Fruit fly (Drosophila melanogaster): ENCODE results near the gene Galk.

The Galk gene

DNA sequence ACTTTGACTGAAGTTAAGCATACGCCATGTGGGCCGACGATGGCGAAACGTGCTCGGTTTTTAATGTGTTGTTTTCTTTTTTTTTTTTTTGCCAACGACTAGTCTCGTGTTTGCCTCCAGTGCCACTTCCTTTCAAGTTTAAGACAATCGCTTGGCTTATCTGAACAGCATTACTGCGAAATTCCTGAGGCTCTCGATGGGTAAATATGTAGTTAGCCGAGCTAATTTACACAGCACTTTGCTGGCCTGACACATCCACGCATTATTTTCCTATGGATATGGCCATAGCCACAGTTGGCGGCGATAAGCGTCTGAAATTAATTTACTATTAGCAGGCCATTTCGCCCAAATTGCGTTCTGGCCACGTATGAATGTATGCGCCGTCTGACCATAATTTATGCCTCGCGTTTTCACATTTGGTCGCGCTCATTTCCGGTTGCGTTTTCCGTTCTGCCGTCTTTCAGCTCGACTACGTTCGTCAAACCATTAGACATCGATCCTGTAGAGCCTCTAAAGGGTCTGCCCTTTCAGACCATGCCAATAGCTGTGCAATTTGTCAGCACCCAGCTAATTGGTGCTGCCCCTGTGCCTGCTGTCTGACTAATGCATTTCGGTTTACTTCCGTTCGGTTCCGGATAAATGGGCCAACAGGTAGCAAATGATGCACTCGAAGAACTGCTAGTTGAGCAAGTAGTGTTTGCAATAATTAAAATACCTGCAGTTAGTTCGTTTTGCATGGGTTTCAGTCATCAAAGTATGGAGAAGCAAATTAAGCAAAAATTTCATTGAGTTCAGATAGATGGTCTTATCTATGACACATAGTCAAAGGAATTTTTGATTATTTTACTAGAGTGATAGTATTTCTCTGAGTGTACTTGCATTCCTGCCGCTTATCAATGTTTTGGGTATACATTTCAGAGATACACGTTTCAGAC is 34.8 kb upstream of the Galk start:
- TF ChIP-seq h (GFP tag; optimal IDR thresholded peaks at IDR 0.05) (peak; percentile 4), Dif (GFP tag; optimal IDR thresholded peaks at IDR 0.05; ENCODE audit: partially characterized antibody) (no peak)

- TF ChIP-seq dl (GFP tag; optimal IDR thresholded peaks at IDR 0.05; ENCODE audit: insufficient read depth in 1 of 2, partially characterized antibody in 2 of 2): peak in 1 of 2 experiments; percentile 23
- TF ChIP-seq Dif (GFP tag; optimal IDR thresholded peaks at IDR 0.05; ENCODE audit: partially characterized antibody): peak; percentile 24
- no peak for TF ChIP-seq CG32264 (GFP tag; optimal IDR thresholded peaks at IDR 0.05)
- no peak for TF ChIP-seq jim (GFP tag; optimal IDR thresholded peaks at IDR 0.05)
Observed at dm6 chr3L:9019196-9019662, 33.3 kb upstream of the Galk start, which contains the start of gene Doc2. TSS of gene Doc2 (minus strand) at chr3L:9019246.

- no peak for TF ChIP-seq Hr83 (GFP tag; optimal IDR thresholded peaks at IDR 0.05; ENCODE audit: poor library complexity, severe bottlenecking)
- no peak for TF ChIP-seq dsf (GFP tag; optimal IDR thresholded peaks at IDR 0.05; ENCODE audit: borderline replicate concordance)
- no peak for TF ChIP-seq h (GFP tag; optimal IDR thresholded peaks at IDR 0.05)
- no peak for TF ChIP-seq Hnf4 (GFP tag; optimal IDR thresholded peaks at IDR 0.05)
- no peak for TF ChIP-seq foxo (GFP tag; optimal IDR thresholded peaks at IDR 0.05)
- TF ChIP-seq Dif (GFP tag; optimal IDR thresholded peaks at IDR 0.05; ENCODE audit: partially characterized antibody): no peak
- no peak for TF ChIP-seq HLH106 (tag; optimal IDR thresholded peaks at IDR 0.05)
- TF ChIP-seq jim (GFP tag; optimal IDR thresholded peaks at IDR 0.05): no peak
- no peak for TF ChIP-seq woc (GFP tag; optimal IDR thresholded peaks at IDR 0.05)
- no peak for TF ChIP-seq Hr78 (GFP tag; optimal IDR thresholded peaks at IDR 0.05)
- TF ChIP-seq CG32264 (GFP tag; optimal IDR thresholded peaks at IDR 0.05): no peak
- no peak for TF ChIP-seq dmrt93B (GFP tag; optimal IDR thresholded peaks at IDR 0.05)
- no peak for TF ChIP-seq pan (optimal IDR thresholded peaks at IDR 0.05)
- no peak for TF ChIP-seq GATAd (GFP tag; optimal IDR thresholded peaks at IDR 0.05)
- TF ChIP-seq Jra (GFP tag; optimal IDR thresholded peaks at IDR 0.05): no peak
- TF ChIP-seq Vsx2 (GFP tag; optimal IDR thresholded peaks at IDR 0.05; ENCODE audit: partially characterized antibody): no peak
- TF ChIP-seq usp (GFP tag; optimal IDR thresholded peaks at IDR 0.05): no peak
Observed at dm6 chr3L:9017414-9017813, 31.5 kb upstream of the Galk start.

DNA sequence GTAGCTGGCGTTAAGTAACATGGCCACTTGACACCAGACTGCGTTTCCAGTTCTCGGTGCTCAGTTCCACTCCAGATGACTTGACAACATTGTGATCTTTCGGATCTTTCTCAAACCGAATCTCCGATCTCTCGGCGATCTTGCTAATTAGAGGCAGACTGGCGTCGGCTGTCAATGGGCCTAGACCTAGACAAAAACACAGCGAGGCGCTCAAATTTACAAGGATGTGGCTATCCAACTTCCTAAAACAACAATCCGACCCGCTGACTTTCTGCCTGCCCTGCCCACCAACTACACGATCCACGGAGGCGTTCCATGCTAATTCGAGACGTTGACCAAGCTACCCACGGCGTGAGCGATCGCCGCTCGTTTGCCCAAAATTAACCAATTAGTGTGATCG is 27.9 kb upstream of the Galk start:
- TF ChIP-seq HLH106 (tag; optimal IDR thresholded peaks at IDR 0.05) (no peak), h (GFP tag; optimal IDR thresholded peaks at IDR 0.05) (no peak), usp (GFP tag; optimal IDR thresholded peaks at IDR 0.05) (no peak), Mio (GFP tag; optimal IDR thresholded peaks at IDR 0.05) (no peak), Dfd (GFP tag; optimal IDR thresholded peaks at IDR 0.05) (no peak), CG9705 (GFP tag; optimal IDR thresholded peaks at IDR 0.05) (no peak), psq (GFP tag; optimal IDR thresholded peaks at IDR 0.05) (no peak), tai (GFP tag; optimal IDR thresholded peaks at IDR 0.05) (no peak), lola (GFP tag; optimal IDR thresholded peaks at IDR 0.05) (no peak), GATAd (GFP tag; optimal IDR thresholded peaks at IDR 0.05) (no peak), CG32264 (GFP tag; optimal IDR thresholded peaks at IDR 0.05) (no peak), Sp1 (GFP tag; optimal IDR thresholded peaks at IDR 0.05) (no peak), jim (GFP tag; optimal IDR thresholded peaks at IDR 0.05) (no peak), Dif (GFP tag; optimal IDR thresholded peaks at IDR 0.05; ENCODE audit: partially characterized antibody) (no peak), sv (GFP tag; optimal IDR thresholded peaks at IDR 0.05) (no peak), Myc (optimal IDR thresholded peaks at IDR 0.05) (no peak), ey (GFP tag; optimal IDR thresholded peaks at IDR 0.05) (no peak), fru (GFP tag; optimal IDR thresholded peaks at IDR 0.05) (no peak)
